Fruit fly (Drosophila melanogaster) whole organism, embryonic: ENCODE measurements around the gene SREBP.

Experiments used
- Antp ChIP-seq: fragments of 200-800 bp; sonication (Bioruptor generic); optimal IDR thresholded peaks from 3 replicates; lab custom pipeline; 2016; ENCODE audit warnings: missing biosample characterization, missing genetic modification characterization
- CG10565 ChIP-seq: fragments of 200-800 bp; sonication (Bioruptor generic); optimal IDR thresholded peaks from 3 replicates; lab custom pipeline; 2016; ENCODE audit warnings: missing biosample characterization, mild to moderate bottlenecking, missing genetic modification characterization
- CG12071 ChIP-seq: fragments of 200-800 bp; sonication (Bioruptor generic); optimal IDR thresholded peaks from 3 replicates; lab custom pipeline; 2018; ENCODE audit warnings: missing biosample characterization, mild to moderate bottlenecking, missing genetic modification characterization
- CG13123 ChIP-seq: fragments of 200-800 bp; sonication (Bioruptor generic); optimal IDR thresholded peaks from 2 replicates; lab custom pipeline; 2016; ENCODE audit warnings: missing biosample characterization, missing genetic modification characterization
- CG13296 ChIP-seq: fragments of 200-800 bp; sonication (Bioruptor generic); optimal IDR thresholded peaks from 3 replicates; lab custom pipeline; 2018; ENCODE audit warnings: missing biosample characterization, mild to moderate bottlenecking, missing genetic modification characterization
- CG13775 ChIP-seq: fragments of 200-800 bp; sonication (Bioruptor generic); optimal IDR thresholded peaks from 3 replicates; lab custom pipeline; 2017; ENCODE audit warnings: missing biosample characterization, mild to moderate bottlenecking, missing genetic modification characterization
- CG15696 ChIP-seq: fragments of 200-800 bp; sonication (Bioruptor generic); optimal IDR thresholded peaks from 2 replicates; lab custom pipeline; 2019; ENCODE audit warnings: missing biosample characterization, mild to moderate bottlenecking, missing genetic modification characterization, moderate library complexity
- CG17328 ChIP-seq: fragments of 200-800 bp; sonication (Bioruptor generic); IDR thresholded peaks from 2 replicates; pipeline ENCODE4 v1.3.6; 2022; ENCODE audit warnings: missing biosample characterization, missing genetic modification characterization
- CG17829 ChIP-seq: fragments of 200-800 bp; optimal IDR thresholded peaks from 2 replicates; lab custom pipeline; 2019; ENCODE audit warnings: missing biosample characterization, mild to moderate bottlenecking, missing genetic modification characterization, moderate library complexity
- CG2712 ChIP-seq: fragments of 200-800 bp; optimal IDR thresholded peaks from 3 replicates; lab custom pipeline; 2019; ENCODE audit warnings: missing biosample characterization, mild to moderate bottlenecking, missing genetic modification characterization, moderate library complexity
- CG34422 ChIP-seq: fragments of 200-800 bp; sonication (Bioruptor generic); IDR thresholded peaks from 3 replicates; pipeline ENCODE4 v1.3.6; 2022; ENCODE audit warnings: missing biosample characterization, missing genetic modification characterization
- CG3838 ChIP-seq: fragments of 200-800 bp; sonication (Bioruptor generic); optimal IDR thresholded peaks from 3 replicates; lab custom pipeline; 2016; ENCODE audit warnings: missing biosample characterization, missing genetic modification characterization
- CG4282 ChIP-seq: fragments of 200-800 bp; sonication (Bioruptor generic); optimal IDR thresholded peaks from 2 replicates; lab custom pipeline; 2016; ENCODE audit warnings: missing biosample characterization, missing genetic modification characterization
- CG4404 ChIP-seq: fragments of 200-800 bp; sonication (Bioruptor generic); IDR thresholded peaks from 2 replicates; pipeline ENCODE4 v1.3.6; 2022; ENCODE audit warnings: missing biosample characterization, missing genetic modification characterization
- CG4617 ChIP-seq: fragments of 200-800 bp; sonication (Bioruptor generic); optimal IDR thresholded peaks from 3 replicates; lab custom pipeline; 2016; ENCODE audit warnings: missing biosample characterization, missing genetic modification characterization, borderline replicate concordance
- CG4730 ChIP-seq: fragments of 200-800 bp; sonication (Bioruptor generic); IDR thresholded peaks from 2 replicates; pipeline ENCODE4 v1.3.6; 2022; ENCODE audit warnings: missing biosample characterization, missing genetic modification characterization
- CG7745 ChIP-seq: fragments of 200-800 bp; sonication (Bioruptor generic); optimal IDR thresholded peaks from 2 replicates; lab custom pipeline; 2018; ENCODE audit warnings: missing biosample characterization, mild to moderate bottlenecking, missing genetic modification characterization, moderate library complexity
- CG7928 ChIP-seq: fragments of 200-800 bp; sonication (Bioruptor generic); optimal IDR thresholded peaks from 2 replicates; lab custom pipeline; 2017; ENCODE audit warnings: missing biosample characterization, mild to moderate bottlenecking, missing genetic modification characterization
- CG7987 ChIP-seq: fragments of 200-800 bp; sonication (Bioruptor generic); optimal IDR thresholded peaks from 2 replicates; lab custom pipeline; 2018; ENCODE audit warnings: missing biosample characterization, mild to moderate bottlenecking, missing genetic modification characterization, moderate library complexity
- CG8089 ChIP-seq: fragments of 200-800 bp; sonication (Bioruptor generic); optimal IDR thresholded peaks from 3 replicates; lab custom pipeline; 2016; ENCODE audit warnings: missing biosample characterization, missing genetic modification characterization
- CG8281 ChIP-seq: fragments of 200-800 bp; sonication (Bioruptor generic); optimal IDR thresholded peaks from 2 replicates; lab custom pipeline; 2018; ENCODE audit warnings: missing biosample characterization, mild to moderate bottlenecking, missing genetic modification characterization, moderate library complexity
- Dek ChIP-seq: fragments of 200-800 bp; sonication (Bioruptor generic); optimal IDR thresholded peaks from 3 replicates; lab custom pipeline; 2019; ENCODE audit warnings: missing biosample characterization, mild to moderate bottlenecking, missing genetic modification characterization, moderate library complexity
- Dip3 ChIP-seq: fragments of 200-800 bp; sonication (Bioruptor generic); optimal IDR thresholded peaks from 3 replicates; lab custom pipeline; 2016; ENCODE audit warnings: missing biosample characterization, missing genetic modification characterization
- Dp ChIP-seq: fragments of 200-800 bp; sonication (Bioruptor generic); optimal IDR thresholded peaks from 2 replicates; lab custom pipeline; 2018; ENCODE audit warnings: missing biosample characterization, mild to moderate bottlenecking, missing genetic modification characterization, moderate library complexity
- Gsc ChIP-seq: fragments of 200-800 bp; sonication (Bioruptor generic); IDR thresholded peaks from 2 replicates; pipeline ENCODE4 v1.3.6; 2022; ENCODE audit warnings: missing biosample characterization, missing genetic modification characterization
- Hey ChIP-seq: fragments of 200-800 bp; sonication (Bioruptor generic); optimal IDR thresholded peaks from 3 replicates; lab custom pipeline; 2018; ENCODE audit warnings: missing biosample characterization, mild to moderate bottlenecking, missing genetic modification characterization
- Kr ChIP-seq: fragments of 200-800 bp; sonication (Bioruptor generic); optimal IDR thresholded peaks from 2 replicates; lab custom pipeline; 2017; ENCODE audit warnings: missing biosample characterization, mild to moderate bottlenecking, missing genetic modification characterization
- MBD-R2 ChIP-seq: fragments of 200-800 bp; sonication (Bioruptor generic); IDR thresholded peaks from 2 replicates; pipeline ENCODE4 v1.3.6; 2022; ENCODE audit warnings: missing biosample characterization, missing genetic modification characterization
- Meics ChIP-seq: fragments of 200-800 bp; sonication (Bioruptor generic); optimal IDR thresholded peaks from 2 replicates; lab custom pipeline; 2017; ENCODE audit warnings: missing biosample characterization, mild to moderate bottlenecking, missing genetic modification characterization
- Nf-YC ChIP-seq: fragments of 200-800 bp; optimal IDR thresholded peaks from 3 replicates; lab custom pipeline; 2019; ENCODE audit warnings: missing biosample characterization, mild to moderate bottlenecking, missing genetic modification characterization, moderate library complexity
- Oli ChIP-seq: fragments of 200-800 bp; sonication (Bioruptor generic); optimal IDR thresholded peaks from 2 replicates; lab custom pipeline; 2018; ENCODE audit warnings: missing biosample characterization, mild to moderate bottlenecking, missing genetic modification characterization, moderate library complexity
- ato ChIP-seq: fragments of 200-800 bp; sonication (Bioruptor generic); IDR thresholded peaks from 2 replicates; pipeline ENCODE4 v1.3.6; 2022; ENCODE audit warnings: missing biosample characterization, missing genetic modification characterization; ENCODE audit not compliant: partially characterized antibody
- cas ChIP-seq: fragments of 200-800 bp; sonication (Bioruptor generic); IDR thresholded peaks from 2 replicates; pipeline ENCODE4 v1.3.6; 2022; ENCODE audit warnings: missing biosample characterization, missing genetic modification characterization
- caup ChIP-seq: fragments of 200-800 bp; sonication (Bioruptor generic); optimal IDR thresholded peaks from 3 replicates; lab custom pipeline; 2017; ENCODE audit warnings: missing biosample characterization, mild to moderate bottlenecking, missing genetic modification characterization, moderate library complexity; ENCODE audit not compliant: severe bottlenecking
- chif ChIP-seq, 2 experiments: fragments of 200-800 bp; sonication (Bioruptor generic); optimal IDR thresholded peaks; 3 replicates each; lab custom pipeline; 2016; ENCODE audit warnings: missing biosample characterization in 2 of 2, missing genetic modification characterization in 2 of 2
- chm ChIP-seq: fragments of 200-800 bp; sonication (Bioruptor generic); IDR thresholded peaks from 2 replicates; pipeline ENCODE4 v1.3.6; 2022; ENCODE audit warnings: missing biosample characterization, missing genetic modification characterization
- crol ChIP-seq: fragments of 200-800 bp; sonication (Bioruptor generic); IDR thresholded peaks from 2 replicates; pipeline ENCODE4 v1.3.6; 2022; ENCODE audit warnings: missing biosample characterization, missing genetic modification characterization
- cwo ChIP-seq: fragments of 200-800 bp; sonication (Bioruptor generic); optimal IDR thresholded peaks from 3 replicates; lab custom pipeline; 2017; ENCODE audit warnings: missing biosample characterization, missing genetic modification characterization, mild to moderate bottlenecking, moderate library complexity, missing genetic modification reagents
- eyg ChIP-seq: fragments of 200-800 bp; sonication (Bioruptor generic); optimal IDR thresholded peaks from 3 replicates; lab custom pipeline; 2016; ENCODE audit warnings: missing biosample characterization, missing genetic modification characterization
- gce ChIP-seq: fragments of 200-800 bp; sonication (Bioruptor generic); IDR thresholded peaks from 3 replicates; pipeline ENCODE4 v1.3.6; 2022; ENCODE audit warnings: missing biosample characterization, missing genetic modification characterization
- kni ChIP-seq: fragments of 200-800 bp; sonication (Bioruptor generic); optimal IDR thresholded peaks from 3 replicates; lab custom pipeline; 2017; ENCODE audit warnings: mild to moderate bottlenecking, missing biosample characterization, missing genetic modification reagents, missing genetic modification characterization
- mld ChIP-seq: fragments of 200-800 bp; sonication (Bioruptor generic); IDR thresholded peaks from 3 replicates; pipeline ENCODE4 v1.3.6; 2022; ENCODE audit warnings: missing biosample characterization, missing genetic modification characterization; ENCODE audit not compliant: partially characterized antibody
- p53 ChIP-seq: fragments of 200-800 bp; sonication (Bioruptor generic); optimal IDR thresholded peaks from 2 replicates; lab custom pipeline; 2016; ENCODE audit warnings: missing biosample characterization, missing genetic modification characterization
- pb ChIP-seq: fragments of 200-800 bp; sonication (Bioruptor generic); optimal IDR thresholded peaks from 3 replicates; lab custom pipeline; 2016; ENCODE audit warnings: missing biosample characterization, missing genetic modification characterization
- pita ChIP-seq: fragments of 200-800 bp; sonication (Bioruptor generic); optimal IDR thresholded peaks from 2 replicates; lab custom pipeline; 2017; ENCODE audit warnings: missing biosample characterization, mild to moderate bottlenecking, missing genetic modification characterization
- rib ChIP-seq: fragments of 200-800 bp; sonication (Bioruptor generic); IDR thresholded peaks from 2 replicates; pipeline ENCODE4 v1.3.6; 2022; ENCODE audit warnings: missing biosample characterization, missing genetic modification characterization
- scrt ChIP-seq: fragments of 200-800 bp; sonication (Bioruptor generic); optimal IDR thresholded peaks from 2 replicates; lab custom pipeline; 2018; ENCODE audit warnings: missing biosample characterization, mild to moderate bottlenecking, missing genetic modification characterization, moderate library complexity
- stc ChIP-seq: fragments of 200-800 bp; sonication (Bioruptor generic); IDR thresholded peaks from 2 replicates; pipeline ENCODE4 v1.3.6; 2022; ENCODE audit warnings: missing biosample characterization, missing genetic modification characterization
- vnd ChIP-seq: fragments of 200-800 bp; sonication (Bioruptor generic); IDR thresholded peaks from 3 replicates; pipeline ENCODE4 v1.3.6; 2022; ENCODE audit warnings: missing biosample characterization, missing genetic modification characterization; ENCODE audit not compliant: partially characterized antibody

The SREBP gene

dm6 chr3L:19790929-19791687 is 2.6 kb upstream of the SREBP start (continued):
- TF ChIP-seq eyg (GFP tag; lab: Kevin White, UChicago) (no peak), CG10565 (GFP tag; lab: Kevin White, UChicago) (no peak), crol (no peak), vnd (GFP tag; lab: Robert Waterston, UW) (no peak), CG7928 (GFP tag; lab: Kevin White, UChicago) (peak; percentile 30), CG8281 (tag; lab: Kevin White, UChicago) (peak; percentile 24), Gsc (GFP tag; lab: Robert Waterston, UW) (no peak), chif (GFP tag; optimal IDR thresholded peaks at IDR 0.05; lab: Kevin White, UChicago) (peak; percentile 52 to 68), Antp (peak; percentile 51), mld (GFP tag; lab: Robert Waterston, UW) (no peak), CG34422 (peak; percentile 54; the same call in 1 of the 3 replicates), CG13123 (peak; percentile 28), CG17328 (GFP tag; lab: Robert Waterston, UW) (peak; percentile 4; the same call in 1 of the 2 replicates), CG4404 (peak; percentile 31; the same call in 1 of the 2 replicates), scrt (GFP tag; lab: Kevin White, UChicago) (no peak), CG7987 (GFP tag; lab: Kevin White, UChicago) (no peak), CG2712 (tag; lab: Kevin White, UChicago) (peak; percentile 75), ato (GFP tag; lab: Robert Waterston, UW) (peak; percentile 45; the same call in 1 of the 2 replicates), CG4282 (no peak), stc (GFP tag; lab: Robert Waterston, UW) (peak; percentile 25; the same call in 1 of the 2 replicates), Oli (peak; percentile 74), CG15696 (tag; lab: Kevin White, UChicago) (peak; percentile 26), gce (GFP tag; lab: Robert Waterston, UW) (no peak), MBD-R2 (0 out of 2 replicates have a peak, but pooled peaks have one; percentile 15), Meics (GFP tag; lab: Kevin White, UChicago) (peak; percentile 75), CG13775 (peak; percentile 81), Kr (GFP tag; lab: Kevin White, UChicago) (no peak), CG12071 (no peak), CG7745 (no peak), kni (GFP tag; lab: Kevin White, UChicago) (no peak), p53 (peak; percentile 42), cwo (GFP tag; lab: Kevin White, UChicago) (peak; percentile 64), CG3838 (GFP tag; lab: Kevin White, UChicago) (peak; percentile 19), Dp (no peak), CG4730 (GFP tag; lab: Robert Waterston, UW) (no peak), pita (GFP tag; lab: Kevin White, UChicago) (no peak), CG17829 (tag; lab: Kevin White, UChicago) (peak; percentile 47), cas (GFP tag; lab: Robert Waterston, UW) (no peak), CG4617 (peak; percentile 15), CG13296 (GFP tag; lab: Kevin White, UChicago) (peak; percentile 45), Nf-YC (tag; lab: Kevin White, UChicago) (peak; percentile 63), chm (GFP tag; lab: Robert Waterston, UW) (no peak; the same call in 1 of the 2 replicates), caup (GFP tag; lab: Kevin White, UChicago) (peak; percentile 14), rib (GFP tag; lab: Robert Waterston, UW) (peak; percentile 11), CG8089 (GFP tag; lab: Kevin White, UChicago) (no peak), Dip3 (GFP tag; lab: Kevin White, UChicago) (peak; percentile 60), Hey (no peak), pb (no peak), Dek (tag; lab: Kevin White, UChicago) (peak; percentile 65)
